Fruit fly (Drosophila melanogaster) whole organism, prepupa: ENCODE results near the gene Mkrn1.

ENCODE experiments used
- Blimp-1 ChIP-seq: fragments of 200-800 bp; sonication (Bioruptor generic); optimal IDR thresholded peaks from 3 replicates; lab custom pipeline; 2017; ENCODE audit warnings: missing biosample characterization, missing genetic modification characterization, mild to moderate bottlenecking, moderate library complexity, missing genetic modification reagents
- CG10631 ChIP-seq: fragments of 200-800 bp; sonication (Bioruptor generic); optimal IDR thresholded peaks from 2 replicates; lab custom pipeline; 2016; ENCODE audit warnings: missing biosample characterization, missing genetic modification characterization
- CG11294 ChIP-seq: fragments of 200-800 bp; sonication (Bioruptor generic); IDR thresholded peaks from 2 replicates; pipeline ENCODE4 v1.3.6; 2022; ENCODE audit warnings: missing biosample characterization, missing genetic modification characterization
- CG15336 ChIP-seq: fragments of 200-800 bp; sonication (Bioruptor generic); IDR thresholded peaks from 2 replicates; pipeline ENCODE4 v1.3.6; 2022; ENCODE audit warnings: missing biosample characterization, missing genetic modification characterization
- CG1621 ChIP-seq: fragments of 200-800 bp; sonication (Bioruptor generic); optimal IDR thresholded peaks from 3 replicates; lab custom pipeline; 2018; ENCODE audit warnings: missing biosample characterization, mild to moderate bottlenecking, missing genetic modification characterization
- CG16779 ChIP-seq: fragments of 200-800 bp; sonication (Bioruptor generic); optimal IDR thresholded peaks from 3 replicates; lab custom pipeline; 2017; ENCODE audit warnings: missing biosample characterization, mild to moderate bottlenecking, missing genetic modification characterization
- CG31627 ChIP-seq: fragments of 200-800 bp; sonication (Bioruptor generic); optimal IDR thresholded peaks from 3 replicates; lab custom pipeline; 2016; ENCODE audit warnings: missing biosample characterization, missing genetic modification characterization
- CG32006 ChIP-seq: fragments of 200-800 bp; sonication (Bioruptor generic); optimal IDR thresholded peaks from 3 replicates; lab custom pipeline; 2017; ENCODE audit warnings: missing biosample characterization, mild to moderate bottlenecking, missing genetic modification characterization
- CG34406 ChIP-seq: fragments of 200-800 bp; sonication (Bioruptor generic); optimal IDR thresholded peaks from 3 replicates; lab custom pipeline; 2016; ENCODE audit warnings: missing biosample characterization, missing genetic modification characterization
- CG3919 ChIP-seq: fragments of 200-800 bp; sonication (Bioruptor generic); optimal IDR thresholded peaks from 3 replicates; lab custom pipeline; 2016; ENCODE audit warnings: missing biosample characterization, missing genetic modification characterization
- CG4318 ChIP-seq: fragments of 200-800 bp; sonication (Bioruptor generic); optimal IDR thresholded peaks from 3 replicates; lab custom pipeline; 2017; ENCODE audit warnings: missing biosample characterization, mild to moderate bottlenecking, missing genetic modification characterization
- CG6163 ChIP-seq: fragments of 200-800 bp; sonication (Bioruptor generic); IDR thresholded peaks from 3 replicates; pipeline ENCODE4 v1.3.6; 2022; ENCODE audit warnings: missing biosample characterization, missing genetic modification characterization
- CG6276 ChIP-seq: fragments of 200-800 bp; sonication (Bioruptor generic); optimal IDR thresholded peaks from 2 replicates; lab custom pipeline; 2017; ENCODE audit warnings: missing biosample characterization, mild to moderate bottlenecking, missing genetic modification characterization
- CG6792 ChIP-seq: fragments of 200-800 bp; sonication (Bioruptor generic); optimal IDR thresholded peaks from 3 replicates; lab custom pipeline; 2016; ENCODE audit warnings: missing biosample characterization, missing genetic modification characterization
- CG6808 ChIP-seq: fragments of 200-800 bp; sonication (Bioruptor generic); optimal IDR thresholded peaks from 3 replicates; lab custom pipeline; 2017; ENCODE audit warnings: missing biosample characterization, missing genetic modification characterization, mild to moderate bottlenecking, moderate library complexity, missing genetic modification reagents
- CG6854 ChIP-seq: fragments of 200-800 bp; sonication (Bioruptor generic); optimal IDR thresholded peaks from 2 replicates; lab custom pipeline; 2017; ENCODE audit warnings: missing biosample characterization, mild to moderate bottlenecking, missing genetic modification characterization
- CG7368 ChIP-seq: fragments of 200-800 bp; sonication (Bioruptor generic); optimal IDR thresholded peaks from 3 replicates; lab custom pipeline; 2016; ENCODE audit warnings: missing biosample characterization, missing genetic modification characterization
- CG8119 ChIP-seq: fragments of 200-800 bp; sonication (Bioruptor generic); IDR thresholded peaks from 3 replicates; pipeline ENCODE4 v1.3.6; 2022; ENCODE audit warnings: missing biosample characterization, missing genetic modification characterization
- CG8319 ChIP-seq: fragments of 200-800 bp; sonication (Bioruptor generic); optimal IDR thresholded peaks from 3 replicates; lab custom pipeline; 2016; ENCODE audit warnings: missing biosample characterization, missing genetic modification characterization
- CG8632 ChIP-seq: fragments of 200-800 bp; sonication (Bioruptor generic); optimal IDR thresholded peaks from 3 replicates; lab custom pipeline; 2016; ENCODE audit warnings: missing biosample characterization, missing genetic modification characterization
- CG9139 ChIP-seq: fragments of 200-800 bp; sonication (Bioruptor generic); optimal IDR thresholded peaks from 3 replicates; lab custom pipeline; 2017; ENCODE audit warnings: missing biosample characterization, mild to moderate bottlenecking, missing genetic modification characterization
- Eip78C ChIP-seq: fragments of 200-800 bp; sonication (Bioruptor generic); peaks from one replicate; lab custom pipeline; 2016; ENCODE audit warnings: missing biosample characterization, missing genetic modification characterization
- Eip93F ChIP-seq: fragments of 200-800 bp; sonication (Bioruptor generic); optimal IDR thresholded peaks from 2 replicates; lab custom pipeline; 2016; ENCODE audit warnings: missing biosample characterization, mild to moderate bottlenecking, missing genetic modification characterization
- Ets21C ChIP-seq: fragments of 200-800 bp; sonication (Bioruptor generic); optimal IDR thresholded peaks from 3 replicates; lab custom pipeline; 2016; ENCODE audit warnings: missing biosample characterization, missing genetic modification characterization
- Ets96B ChIP-seq: fragments of 200-800 bp; optimal IDR thresholded peaks from 2 replicates; lab custom pipeline; 2019; ENCODE audit warnings: missing biosample characterization, mild to moderate bottlenecking, missing genetic modification characterization, moderate library complexity
- Gug ChIP-seq: fragments of 200-800 bp; sonication (Bioruptor generic); IDR thresholded peaks from 2 replicates; pipeline ENCODE4 v1.3.6; 2022; ENCODE audit warnings: missing biosample characterization, missing genetic modification characterization
- Hr38 ChIP-seq: sonication (Bioruptor generic); optimal IDR thresholded peaks from 2 replicates; lab custom pipeline; 2016; ENCODE audit warnings: missing biosample characterization, missing genetic modification characterization
- Hr39 ChIP-seq: fragments of 200-800 bp; sonication (Bioruptor generic); optimal IDR thresholded peaks from 2 replicates; lab custom pipeline; 2016; ENCODE audit warnings: missing biosample characterization, missing genetic modification characterization
- Hr4 ChIP-seq: fragments of 200-800 bp; sonication (Bioruptor generic); optimal IDR thresholded peaks from 3 replicates; lab custom pipeline; 2016; ENCODE audit warnings: missing biosample characterization, missing genetic modification characterization
- Lpt ChIP-seq: fragments of 200-800 bp; sonication (Bioruptor generic); optimal IDR thresholded peaks from 3 replicates; lab custom pipeline; 2016; ENCODE audit warnings: missing biosample characterization, missing genetic modification characterization
- OdsH ChIP-seq: fragments of 200-800 bp; sonication (Bioruptor generic); optimal IDR thresholded peaks from 3 replicates; lab custom pipeline; 2016; ENCODE audit warnings: missing biosample characterization, missing genetic modification characterization
- Smox ChIP-seq: fragments of 200-800 bp; sonication (Bioruptor generic); optimal IDR thresholded peaks from 3 replicates; lab custom pipeline; 2016; ENCODE audit warnings: missing biosample characterization, missing genetic modification characterization
- Sox102F ChIP-seq: fragments of 200-800 bp; sonication (Bioruptor generic); optimal IDR thresholded peaks from 2 replicates; lab custom pipeline; 2016; ENCODE audit warnings: missing biosample characterization, mild to moderate bottlenecking, missing genetic modification characterization
- Sox14 ChIP-seq: fragments of 200-800 bp; sonication (Bioruptor generic); optimal IDR thresholded peaks from 3 replicates; lab custom pipeline; 2016; ENCODE audit warnings: missing biosample characterization, missing genetic modification characterization
- achi ChIP-seq: fragments of 200-800 bp; sonication (Bioruptor generic); optimal IDR thresholded peaks from 3 replicates; lab custom pipeline; 2016; ENCODE audit warnings: missing biosample characterization, missing genetic modification characterization
- acj6 ChIP-seq: fragments of 200-800 bp; sonication (Bioruptor generic); optimal IDR thresholded peaks from 3 replicates; lab custom pipeline; 2016; ENCODE audit warnings: missing biosample characterization, missing genetic modification characterization
- cyc ChIP-seq: fragments of 200-800 bp; sonication (Bioruptor generic); optimal IDR thresholded peaks from 3 replicates; lab custom pipeline; 2016; ENCODE audit warnings: missing biosample characterization, missing genetic modification characterization
- dac ChIP-seq: fragments of 200-800 bp; sonication (Bioruptor generic); optimal IDR thresholded peaks from 2 replicates; lab custom pipeline; 2017; ENCODE audit warnings: missing biosample characterization, mild to moderate bottlenecking, missing genetic modification characterization
- dsx ChIP-seq: fragments of 200-800 bp; optimal IDR thresholded peaks from 3 replicates; lab custom pipeline; 2019; ENCODE audit warnings: missing biosample characterization, mild to moderate bottlenecking, missing genetic modification characterization, moderate library complexity; ENCODE audit not compliant: poor library complexity, severe bottlenecking
- esn ChIP-seq: fragments of 200-800 bp; sonication (Bioruptor generic); optimal IDR thresholded peaks from 2 replicates; lab custom pipeline; 2016; ENCODE audit warnings: missing biosample characterization, mild to moderate bottlenecking, missing genetic modification characterization, moderate library complexity
- fd59A ChIP-seq: fragments of 200-800 bp; sonication (Bioruptor generic); optimal IDR thresholded peaks from 2 replicates; lab custom pipeline; 2017; ENCODE audit warnings: missing biosample characterization, mild to moderate bottlenecking, missing genetic modification characterization, missing genetic modification reagents
- fd85E ChIP-seq: fragments of 200-800 bp; sonication (Bioruptor generic); optimal IDR thresholded peaks from 3 replicates; lab custom pipeline; 2016; ENCODE audit warnings: missing biosample characterization, missing genetic modification characterization
- lz ChIP-seq: fragments of 200-800 bp; sonication (Bioruptor generic); optimal IDR thresholded peaks from 3 replicates; lab custom pipeline; 2016; ENCODE audit warnings: missing biosample characterization, missing genetic modification characterization
- net ChIP-seq: fragments of 200-800 bp; sonication (Bioruptor generic); optimal IDR thresholded peaks from 3 replicates; lab custom pipeline; 2016; ENCODE audit warnings: missing biosample characterization, missing genetic modification characterization
- pdm3 ChIP-seq: fragments of 200-800 bp; sonication (Bioruptor generic); optimal IDR thresholded peaks from 3 replicates; lab custom pipeline; 2016; ENCODE audit warnings: missing biosample characterization, missing genetic modification characterization
- salr ChIP-seq, 2 experiments: fragments of 200-800 bp; sonication (Bioruptor generic); optimal IDR thresholded peaks; 3 replicates each; lab custom pipeline; 2016 to 2018; ENCODE audit warnings: missing biosample characterization in 2 of 2, missing genetic modification characterization in 2 of 2, mild to moderate bottlenecking in 1 of 2
- spab ChIP-seq: fragments of 200-800 bp; sonication (Bioruptor generic); optimal IDR thresholded peaks from 2 replicates; lab custom pipeline; 2017; ENCODE audit warnings: missing biosample characterization, mild to moderate bottlenecking, missing genetic modification characterization, missing genetic modification reagents
- ss ChIP-seq, 2 experiments: fragments of 200-800 bp; sonication (Bioruptor generic); optimal IDR thresholded peaks; 2 replicates in 1 of 2; 3 replicates in 1 of 2; lab custom pipeline; 2017 to 2018; ENCODE audit warnings: mild to moderate bottlenecking in 2 of 2, missing biosample characterization in 2 of 2, missing genetic modification characterization in 2 of 2, moderate library complexity in 1 of 2
- svp ChIP-seq: fragments of 200-800 bp; sonication (Bioruptor generic); peaks from one replicate; lab custom pipeline; 2016; ENCODE audit warnings: missing biosample characterization, missing genetic modification characterization
- topi ChIP-seq: fragments of 200-800 bp; sonication (Bioruptor generic); optimal IDR thresholded peaks from 3 replicates; lab custom pipeline; 2016; ENCODE audit warnings: missing biosample characterization, missing genetic modification characterization
- vri ChIP-seq: fragments of 200-800 bp; sonication (Bioruptor generic); optimal IDR thresholded peaks from 3 replicates; lab custom pipeline; 2016; ENCODE audit warnings: missing biosample characterization, mild to moderate bottlenecking, missing genetic modification characterization

The Mkrn1 gene

dm6 chr3L:21524071-21524889 is 9.2 kb downstream of the Mkrn1 start:
- TF ChIP-seq lz (GFP tag; lab: Kevin White, UChicago) (peak; percentile 23), OdsH (no peak), CG7368 (no peak), ss (GFP tag; optimal IDR thresholded peaks at IDR 0.05; lab: Kevin White, UChicago) (no peak), fd59A (GFP tag; lab: Kevin White, UChicago) (no peak), dsx (peak; percentile 95), CG6276 (no peak), CG8119 (GFP tag; lab: Robert Waterston, UW) (no peak; the same call in 2 of the 3 replicates), acj6 (GFP tag; lab: Kevin White, UChicago) (peak; percentile 61), svp (GFP tag; lab: Kevin White, UChicago) (peak; percentile 95), Smox (GFP tag; lab: Kevin White, UChicago) (no peak), vri (no peak), CG4318 (no peak), CG8632 (no peak), CG8319 (GFP tag; lab: Kevin White, UChicago) (peak; percentile 16), Ets21C (GFP tag; lab: Kevin White, UChicago) (no peak), CG6163 (GFP tag; lab: Robert Waterston, UW) (no peak), Sox102F (GFP tag; lab: Kevin White, UChicago) (no peak), CG6792 (GFP tag; lab: Kevin White, UChicago) (peak; percentile 40), fd85E (GFP tag; lab: Kevin White, UChicago) (no peak), Hr39 (GFP tag; lab: Kevin White, UChicago) (no peak), Hr38 (no peak), Gug (GFP tag; lab: Robert Waterston, UW) (no peak; the same call in 1 of the 2 replicates), CG15336 (GFP tag; lab: Robert Waterston, UW) (no peak; the same call in 1 of the 2 replicates), CG11294 (GFP tag; lab: Robert Waterston, UW) (no peak), Blimp-1 (no peak), CG10631 (GFP tag; lab: Kevin White, UChicago) (no peak), cyc (peak; percentile 48), CG32006 (GFP tag; lab: Kevin White, UChicago) (no peak), spab (no peak), Eip78C (GFP tag; lab: Kevin White, UChicago) (peak; percentile 83), Eip93F (no peak), CG34406 (GFP tag; lab: Kevin White, UChicago) (no peak), CG6854 (no peak), CG16779 (tag; lab: Kevin White, UChicago) (no peak), salr (GFP tag; optimal IDR thresholded peaks at IDR 0.05; lab: Kevin White, UChicago) (no peak), Hr4 (GFP tag; lab: Kevin White, UChicago) (peak; percentile 66), CG9139 (GFP tag; lab: Kevin White, UChicago) (no peak), CG1621 (tag; lab: Kevin White, UChicago) (no peak), Sox14 (GFP tag; lab: Kevin White, UChicago) (peak; percentile 39), Lpt (no peak), topi (GFP tag; lab: Kevin White, UChicago) (peak; percentile 35), esn (GFP tag; lab: Kevin White, UChicago) (peak; percentile 62), achi (GFP tag; lab: Kevin White, UChicago) (no peak), pdm3 (GFP tag; lab: Kevin White, UChicago) (no peak), CG31627 (GFP tag; lab: Kevin White, UChicago) (peak; percentile 39), net (GFP tag; lab: Kevin White, UChicago) (no peak), CG6808 (GFP tag; lab: Kevin White, UChicago) (no peak), CG3919 (no peak), dac (GFP tag; lab: Kevin White, UChicago) (no peak), Ets96B (tag; lab: Kevin White, UChicago) (peak; percentile 49)
